Fruit fly (Drosophila melanogaster): ENCODE data around the gene HP4.

Gene HP4

DNA sequence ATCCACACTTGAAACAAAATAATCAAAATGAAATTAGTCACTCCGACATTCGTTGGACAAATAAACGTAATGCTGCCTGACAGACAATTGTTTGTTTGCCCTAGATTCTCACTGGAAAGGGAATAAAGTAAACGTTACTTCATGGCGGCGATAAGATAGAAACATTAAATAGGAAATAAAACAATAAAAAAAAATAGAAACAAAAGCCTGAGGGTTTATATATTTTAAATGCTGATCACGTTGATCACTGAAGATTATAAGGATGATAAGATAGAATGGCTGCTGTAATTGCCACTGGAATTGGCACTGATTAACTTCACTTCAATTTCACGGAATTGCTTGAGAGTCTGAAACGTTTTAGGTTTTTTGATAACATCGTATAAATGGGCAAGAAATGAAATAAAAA, 42.7 kb upstream of the HP4 start (continued):
- TF ChIP-seq gsb-n (tag; optimal IDR thresholded peaks at IDR 0.05) (peak; percentile 45), CG2129 (GFP tag; IDR thresholded peaks at IDR 0.05; ENCODE audit: partially characterized antibody) (no peak), tap (tag; optimal IDR thresholded peaks at IDR 0.05) (peak; percentile 23), az2 (GFP tag; optimal IDR thresholded peaks at IDR 0.05) (no peak), h (optimal IDR thresholded peaks at IDR 0.05) (no peak), CG9437 (GFP tag; optimal IDR thresholded peaks at IDR 0.05) (no peak), wek (GFP tag; optimal IDR thresholded peaks at IDR 0.05) (peak; percentile 73), CG7987 (GFP tag; optimal IDR thresholded peaks at IDR 0.05) (peak; percentile 60), ato (GFP tag; IDR thresholded peaks at IDR 0.05; ENCODE audit: partially characterized antibody) (no peak), CG3407 (GFP tag; optimal IDR thresholded peaks at IDR 0.05) (peak; percentile 32), pum (GFP tag; optimal IDR thresholded peaks at IDR 0.05) (no peak), onecut (GFP tag; IDR thresholded peaks at IDR 0.05) (no peak; the same call in 1 of the 2 replicates), Hr51 (GFP tag; optimal IDR thresholded peaks at IDR 0.05) (peak in 1 of 2 experiments; percentile 31), unpg (GFP tag; optimal IDR thresholded peaks at IDR 0.05) (peak; percentile 39), CG4854 (GFP tag; optimal IDR thresholded peaks at IDR 0.05) (no peak), HmgZ (tag; optimal IDR thresholded peaks at IDR 0.05) (no peak), sug (tag; optimal IDR thresholded peaks at IDR 0.05) (peak; percentile 71), kni (GFP tag; optimal IDR thresholded peaks at IDR 0.05) (peak; percentile 31), bsh (GFP tag; optimal IDR thresholded peaks at IDR 0.05) (peak in 1 of 2 experiments; percentile 36), HLH54F (GFP tag; optimal IDR thresholded peaks at IDR 0.05) (no peak), CoRest (tag; optimal IDR thresholded peaks at IDR 0.05) (peak; percentile 16), Bdp1 (GFP tag; optimal IDR thresholded peaks at IDR 0.05) (no peak), HHEX (GFP tag; optimal IDR thresholded peaks at IDR 0.05) (peak; percentile 28), CG5180 (GFP tag; optimal IDR thresholded peaks at IDR 0.05) (peak; percentile 26), CG10209 (GFP tag; optimal IDR thresholded peaks at IDR 0.05) (peak; percentile 6), Eip74EF (GFP tag; optimal IDR thresholded peaks at IDR 0.05) (peak in 1 of 2 experiments; percentile 89), Med (GFP tag) (peak; percentile 29), CG34376 (GFP tag; optimal IDR thresholded peaks at IDR 0.05) (peak; percentile 81), CG31441 (GFP tag; IDR thresholded peaks at IDR 0.05) (peak; percentile 31; the same call in 1 of the 2 replicates), CG12071 (GFP tag; optimal IDR thresholded peaks at IDR 0.05) (peak; percentile 42), Sry-β (GFP tag; optimal IDR thresholded peaks at IDR 0.05) (peak; percentile 14), E2f2 (GFP tag; IDR thresholded peaks at IDR 0.05) (peak; percentile 18; the same call in 1 of the 2 replicates), CG4328 (GFP tag; optimal IDR thresholded peaks at IDR 0.05) (no peak), ewg (GFP tag; optimal IDR thresholded peaks at IDR 0.05) (no peak), CG11504 (tag; optimal IDR thresholded peaks at IDR 0.05) (peak; percentile 40), CG1602 (GFP tag; optimal IDR thresholded peaks at IDR 0.05) (no peak), Stat92E (GFP tag; optimal IDR thresholded peaks at IDR 0.05) (peak in 1 of 3 experiments; percentile 41)

DNA sequence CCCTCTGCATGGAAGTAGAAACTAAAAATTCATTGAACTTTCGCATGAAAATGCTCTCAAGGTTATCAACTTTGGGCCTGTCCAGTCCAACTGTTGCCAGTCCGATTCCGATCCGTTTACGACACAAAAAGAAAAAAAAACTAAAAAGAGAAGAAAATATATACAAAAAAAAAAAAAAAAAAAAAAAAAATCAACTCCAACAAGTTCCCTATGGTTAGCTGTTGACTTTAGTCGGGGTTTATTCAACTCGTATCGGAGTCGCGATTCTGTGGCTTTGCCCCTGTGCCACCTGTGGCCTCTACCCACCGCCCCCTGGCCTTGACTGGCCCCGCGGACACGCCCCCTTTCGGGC, 37.9 kb upstream of the HP4 start:
- no peak for TF ChIP-seq Hand (GFP tag; optimal IDR thresholded peaks at IDR 0.05)
- peak in 1 of 2 experiments; percentile 47 for TF ChIP-seq bsh (GFP tag; optimal IDR thresholded peaks at IDR 0.05)
- peak; percentile 25; the same call in 1 of the 2 replicates for TF ChIP-seq Drgx (GFP tag; IDR thresholded peaks at IDR 0.05)
- no peak for TF ChIP-seq CG6654 (GFP tag; optimal IDR thresholded peaks at IDR 0.05)
- TF ChIP-seq vnd (GFP tag; IDR thresholded peaks at IDR 0.05; ENCODE audit: partially characterized antibody): no peak
- TF ChIP-seq Atf6 (GFP tag; IDR thresholded peaks at IDR 0.05): no peak
- TF ChIP-seq CG14860 (GFP tag; IDR thresholded peaks at IDR 0.05; ENCODE audit: partially characterized antibody): no peak
- 0 out of 3 replicates have a peak, but pooled peaks have one; percentile 19 for TF ChIP-seq ken (GFP tag; IDR thresholded peaks at IDR 0.05)
- no peak for TF ChIP-seq dysf (GFP tag; IDR thresholded peaks at IDR 0.05)
- TF ChIP-seq lab (GFP tag; optimal IDR thresholded peaks at IDR 0.05): no peak
- TF ChIP-seq nom (GFP tag; optimal IDR thresholded peaks at IDR 0.05): peak; percentile 98
- 0 out of 4 replicates have a peak, but pooled peaks have one; percentile 41 for TF ChIP-seq chinmo (GFP tag; IDR thresholded peaks at IDR 0.05; ENCODE audit: partially characterized antibody)
- TF ChIP-seq ssp (GFP tag; IDR thresholded peaks at IDR 0.05): no peak
- TF ChIP-seq Sin3A (optimal IDR thresholded peaks at IDR 0.05): no peak
- TF ChIP-seq CG33557 (GFP tag; optimal IDR thresholded peaks at IDR 0.05): no peak

All from whole organism, embryonic.